Fruit fly (Drosophila melanogaster) whole organism, embryonic: ENCODE results near the gene CG12661.

Experiments used
- Ada2b ChIP-seq: fragments of 200-800 bp; sonication (Bioruptor generic); IDR thresholded peaks from 2 replicates; pipeline ENCODE4 v1.3.6; 2022; ENCODE audit warnings: missing biosample characterization, missing genetic modification characterization
- Asciz ChIP-seq: fragments of 200-800 bp; sonication (Bioruptor generic); optimal IDR thresholded peaks from 2 replicates; lab custom pipeline; 2017; ENCODE audit warnings: missing biosample characterization, mild to moderate bottlenecking, missing genetic modification characterization, missing genetic modification reagents
- Bgb ChIP-seq: fragments of 200-800 bp; sonication (Bioruptor generic); IDR thresholded peaks from 2 replicates; pipeline ENCODE4 v1.3.6; 2022; ENCODE audit warnings: missing biosample characterization, missing genetic modification characterization; ENCODE audit not compliant: partially characterized antibody
- Blimp-1 ChIP-seq: fragments of 200-800 bp; sonication (Bioruptor generic); optimal IDR thresholded peaks from 3 replicates; lab custom pipeline; 2018; ENCODE audit warnings: missing biosample characterization, missing genetic modification characterization, mild to moderate bottlenecking, moderate library complexity, missing genetic modification reagents
- CG10209 ChIP-seq: fragments of 200-800 bp; sonication (Bioruptor generic); optimal IDR thresholded peaks from 3 replicates; lab custom pipeline; 2017; ENCODE audit warnings: missing biosample characterization, mild to moderate bottlenecking, missing genetic modification characterization, missing genetic modification reagents
- CG10267 ChIP-seq: fragments of 200-800 bp; sonication (Bioruptor generic); optimal IDR thresholded peaks from 2 replicates; lab custom pipeline; 2018; ENCODE audit warnings: missing biosample characterization, mild to moderate bottlenecking, missing genetic modification characterization, moderate library complexity
- CG11398 ChIP-seq: fragments of 200-800 bp; sonication (Bioruptor generic); optimal IDR thresholded peaks from 2 replicates; lab custom pipeline; 2016; ENCODE audit warnings: missing biosample characterization, missing genetic modification characterization
- CG13123 ChIP-seq: fragments of 200-800 bp; sonication (Bioruptor generic); optimal IDR thresholded peaks from 2 replicates; lab custom pipeline; 2016; ENCODE audit warnings: missing biosample characterization, missing genetic modification characterization
- CG13424 ChIP-seq: fragments of 200-800 bp; sonication (Bioruptor generic); optimal IDR thresholded peaks from 2 replicates; lab custom pipeline; 2019; ENCODE audit warnings: missing biosample characterization, mild to moderate bottlenecking, missing genetic modification characterization, moderate library complexity
- CG15514 ChIP-seq: fragments of 200-800 bp; sonication (Bioruptor generic); optimal IDR thresholded peaks from 3 replicates; lab custom pipeline; 2017; ENCODE audit warnings: missing biosample characterization, missing genetic modification characterization, mild to moderate bottlenecking, moderate library complexity, missing genetic modification reagents
- CG17385 ChIP-seq: fragments of 200-800 bp; sonication (Bioruptor generic); optimal IDR thresholded peaks from 3 replicates; lab custom pipeline; 2018; ENCODE audit warnings: missing biosample characterization, mild to moderate bottlenecking, missing genetic modification characterization
- CG18476 ChIP-seq: fragments of 200-800 bp; sonication (Bioruptor generic); optimal IDR thresholded peaks from 2 replicates; lab custom pipeline; 2016; ENCODE audit warnings: missing biosample characterization, mild to moderate bottlenecking, missing genetic modification characterization
- CG2129 ChIP-seq: fragments of 200-800 bp; sonication (Bioruptor generic); IDR thresholded peaks from 2 replicates; pipeline ENCODE4 v1.3.6; 2022; ENCODE audit warnings: missing biosample characterization, missing genetic modification characterization; ENCODE audit not compliant: partially characterized antibody
- CG2875 ChIP-seq: fragments of 200-800 bp; sonication (Bioruptor generic); optimal IDR thresholded peaks from 2 replicates; lab custom pipeline; 2017; ENCODE audit warnings: missing biosample characterization, mild to moderate bottlenecking, missing genetic modification characterization, missing genetic modification reagents
- CG31224 ChIP-seq: fragments of 200-800 bp; sonication (Bioruptor generic); IDR thresholded peaks from 2 replicates; pipeline ENCODE4 v1.3.6; 2022; ENCODE audit warnings: missing biosample characterization, missing genetic modification characterization
- CG32767 ChIP-seq: fragments of 200-800 bp; sonication (Bioruptor generic); IDR thresholded peaks from 2 replicates; pipeline ENCODE4 v1.3.6; 2022; ENCODE audit warnings: missing biosample characterization, missing genetic modification characterization
- CG33557 ChIP-seq: fragments of 200-800 bp; sonication (Bioruptor generic); optimal IDR thresholded peaks from 2 replicates; lab custom pipeline; 2019; ENCODE audit warnings: missing biosample characterization, mild to moderate bottlenecking, missing genetic modification characterization, moderate library complexity
- CG34422 ChIP-seq: fragments of 200-800 bp; sonication (Bioruptor generic); IDR thresholded peaks from 3 replicates; pipeline ENCODE4 v1.3.6; 2022; ENCODE audit warnings: missing biosample characterization, missing genetic modification characterization
- CG8359 ChIP-seq: fragments of 200-800 bp; sonication (Bioruptor generic); optimal IDR thresholded peaks from 2 replicates; lab custom pipeline; 2017; ENCODE audit warnings: missing biosample characterization, mild to moderate bottlenecking, missing genetic modification characterization, borderline replicate concordance
- CG9817 ChIP-seq: fragments of 200-800 bp; sonication (Bioruptor generic); optimal IDR thresholded peaks from 2 replicates; lab custom pipeline; 2018; ENCODE audit warnings: missing biosample characterization, mild to moderate bottlenecking, missing genetic modification characterization, moderate library complexity
- D ChIP-seq, 2 experiments: fragments of 200-800 bp in 1 of 2; fragments of >200 bp in 1 of 2; sonication (Bioruptor generic) in 1 of 2; optimal IDR thresholded peaks; 2 replicates in 1 of 2; 3 replicates in 1 of 2; lab custom pipeline; 2017; ENCODE audit warnings: mild to moderate bottlenecking in 1 of 2, missing biosample characterization in 1 of 2, missing genetic modification characterization in 1 of 2, missing genetic modification reagents in 1 of 2
- Dbx ChIP-seq: fragments of 200-800 bp; sonication (Bioruptor generic); IDR thresholded peaks from 3 replicates; pipeline ENCODE4 v1.3.6; 2022; ENCODE audit warnings: missing biosample characterization, missing genetic modification characterization
- Dp ChIP-seq: fragments of 200-800 bp; sonication (Bioruptor generic); optimal IDR thresholded peaks from 2 replicates; lab custom pipeline; 2018; ENCODE audit warnings: missing biosample characterization, mild to moderate bottlenecking, missing genetic modification characterization, moderate library complexity
- Fer3 ChIP-seq: fragments of 200-800 bp; sonication (Bioruptor generic); optimal IDR thresholded peaks from 2 replicates; lab custom pipeline; 2018; ENCODE audit warnings: missing biosample characterization, mild to moderate bottlenecking, missing genetic modification characterization, moderate library complexity
- HLH54F ChIP-seq: fragments of 200-800 bp; sonication (Bioruptor generic); optimal IDR thresholded peaks from 3 replicates; lab custom pipeline; 2016; ENCODE audit warnings: missing biosample characterization, missing genetic modification characterization
- HmgZ ChIP-seq: fragments of 200-800 bp; sonication (Bioruptor generic); optimal IDR thresholded peaks from 2 replicates; lab custom pipeline; 2018; ENCODE audit warnings: missing biosample characterization, mild to moderate bottlenecking, missing genetic modification characterization
- Hr51 ChIP-seq, 2 experiments: fragments of 200-800 bp; sonication (Bioruptor generic); optimal IDR thresholded peaks; 2 replicates in 1 of 2; 3 replicates in 1 of 2; lab custom pipeline; 2016 to 2018; ENCODE audit warnings: missing biosample characterization in 2 of 2, missing genetic modification characterization in 2 of 2, mild to moderate bottlenecking in 1 of 2, moderate library complexity in 1 of 2
- MBD-R2 ChIP-seq: fragments of 200-800 bp; sonication (Bioruptor generic); IDR thresholded peaks from 2 replicates; pipeline ENCODE4 v1.3.6; 2022; ENCODE audit warnings: missing biosample characterization, missing genetic modification characterization
- NC2β ChIP-seq: fragments of 200-800 bp; sonication (Bioruptor generic); optimal IDR thresholded peaks from 2 replicates; lab custom pipeline; 2016; ENCODE audit warnings: missing biosample characterization, missing genetic modification characterization
- ab ChIP-seq: fragments of 200-800 bp; sonication (Bioruptor generic); optimal IDR thresholded peaks from 2 replicates; lab custom pipeline; 2016; ENCODE audit warnings: missing biosample characterization, missing genetic modification characterization
- abd-A ChIP-seq: fragments of 200-800 bp; sonication (Bioruptor generic); optimal IDR thresholded peaks from 3 replicates; lab custom pipeline; 2019; ENCODE audit warnings: missing biosample characterization, mild to moderate bottlenecking, missing genetic modification characterization, moderate library complexity
- chn ChIP-seq: fragments of 200-800 bp; sonication (Bioruptor generic); optimal IDR thresholded peaks from 2 replicates; lab custom pipeline; 2016; ENCODE audit warnings: missing biosample characterization, missing genetic modification characterization
- corto ChIP-seq: fragments of 200-800 bp; sonication (Bioruptor generic); optimal IDR thresholded peaks from 2 replicates; lab custom pipeline; 2016; ENCODE audit warnings: missing biosample characterization, mild to moderate bottlenecking, missing genetic modification characterization, moderate library complexity
- dmrt11E ChIP-seq: fragments of 200-800 bp; sonication (Bioruptor generic); optimal IDR thresholded peaks from 3 replicates; lab custom pipeline; 2018; ENCODE audit warnings: missing biosample characterization, mild to moderate bottlenecking, missing genetic modification characterization, moderate library complexity
- ems ChIP-seq: fragments of 200-800 bp; sonication (Bioruptor generic); optimal IDR thresholded peaks from 3 replicates; lab custom pipeline; 2016; ENCODE audit warnings: missing biosample characterization, missing genetic modification characterization
- eve ChIP-seq, 2 experiments: fragments of >200 bp; optimal IDR thresholded peaks; 2 replicates each; lab custom pipeline; 2017; ENCODE audit warnings: missing biosample characterization in 2 of 2, missing genetic modification characterization in 2 of 2
- fd96Cb ChIP-seq: fragments of 200-800 bp; sonication (Bioruptor generic); optimal IDR thresholded peaks from 2 replicates; lab custom pipeline; 2018; ENCODE audit warnings: missing biosample characterization, mild to moderate bottlenecking, missing genetic modification characterization, moderate library complexity
- grn ChIP-seq: fragments of 200-800 bp; sonication (Bioruptor generic); optimal IDR thresholded peaks from 3 replicates; lab custom pipeline; 2017; ENCODE audit warnings: missing biosample characterization, missing genetic modification characterization
- hth ChIP-seq: fragments of >200 bp; optimal IDR thresholded peaks from 2 replicates; lab custom pipeline; 2017; ENCODE audit warnings: inconsistent platforms
- jing ChIP-seq: fragments of 200-800 bp; sonication (Bioruptor generic); optimal IDR thresholded peaks from 2 replicates; lab custom pipeline; 2018; ENCODE audit warnings: missing biosample characterization, mild to moderate bottlenecking, missing genetic modification characterization
- odd ChIP-seq: fragments of 200-800 bp; sonication (Bioruptor generic); optimal IDR thresholded peaks from 2 replicates; lab custom pipeline; 2017; ENCODE audit warnings: missing biosample characterization, mild to moderate bottlenecking, missing genetic modification characterization
- org-1 ChIP-seq: fragments of 200-800 bp; sonication (Bioruptor generic); optimal IDR thresholded peaks from 2 replicates; lab custom pipeline; 2017; ENCODE audit warnings: missing biosample characterization, missing genetic modification characterization
- pum ChIP-seq: fragments of 200-800 bp; sonication (Bioruptor generic); optimal IDR thresholded peaks from 2 replicates; lab custom pipeline; 2016; ENCODE audit warnings: missing biosample characterization, missing genetic modification characterization
- salm ChIP-seq: fragments of 200-800 bp; sonication (Bioruptor generic); optimal IDR thresholded peaks from 2 replicates; lab custom pipeline; 2018; ENCODE audit warnings: missing biosample characterization, mild to moderate bottlenecking, missing genetic modification characterization
- scrt ChIP-seq: fragments of 200-800 bp; sonication (Bioruptor generic); optimal IDR thresholded peaks from 2 replicates; lab custom pipeline; 2018; ENCODE audit warnings: missing biosample characterization, mild to moderate bottlenecking, missing genetic modification characterization, moderate library complexity
- ssp ChIP-seq: fragments of 200-800 bp; sonication (Bioruptor generic); IDR thresholded peaks from 2 replicates; pipeline ENCODE4 v1.3.6; 2022; ENCODE audit warnings: missing biosample characterization, missing genetic modification characterization
- tx ChIP-seq: fragments of 200-800 bp; sonication (Bioruptor generic); optimal IDR thresholded peaks from 2 replicates; lab custom pipeline; 2016; ENCODE audit warnings: missing biosample characterization, missing genetic modification characterization
- zen2 ChIP-seq: fragments of 200-800 bp; sonication (Bioruptor generic); IDR thresholded peaks from 3 replicates; pipeline ENCODE4 v1.3.6; 2022; ENCODE audit warnings: missing biosample characterization, missing genetic modification characterization; ENCODE audit not compliant: partially characterized antibody

CG12661 gene

dm6 chrX:8892445-8893009, 31.0 kb downstream of the CG12661 start (continued):
- TF ChIP-seq CG9817 (tag; lab: Kevin White, UChicago) (peak; percentile 49), odd (GFP tag; lab: Kevin White, UChicago) (peak; percentile 17), ems (peak; percentile 43), CG13123 (no peak), ab (GFP tag; lab: Kevin White, UChicago) (no peak), HLH54F (peak; percentile 40), CG34422 (GFP tag; lab: Robert Waterston, UW) (peak; percentile 71), abd-A (no peak), salm (tag; lab: Kevin White, UChicago) (no peak), CG15514 (GFP tag; lab: Kevin White, UChicago) (peak; percentile 63), zen2 (GFP tag; lab: Robert Waterston, UW) (no peak), CG18476 (GFP tag; lab: Kevin White, UChicago) (peak; percentile 35), grn (no peak), org-1 (GFP tag; lab: Kevin White, UChicago) (no peak), CG13424 (tag; lab: Kevin White, UChicago) (peak; percentile 51), CG31224 (GFP tag; lab: Robert Waterston, UW) (peak; percentile 45), CG8359 (GFP tag; lab: Kevin White, UChicago) (no peak), scrt (GFP tag; lab: Kevin White, UChicago) (peak; percentile 43), Fer3 (tag; lab: Kevin White, UChicago) (peak; percentile 63), corto (GFP tag; lab: Kevin White, UChicago) (no peak), Asciz (peak; percentile 26), Dbx (peak; percentile 78; the same call in 2 of the 3 replicates), CG17385 (peak; percentile 54), jing (GFP tag; lab: Kevin White, UChicago) (peak; percentile 1), CG32767 (0 out of 2 replicates have a peak, but pooled peaks have one; percentile 35), CG33557 (GFP tag; lab: Kevin White, UChicago) (no peak), CG10209 (GFP tag; lab: Kevin White, UChicago) (peak; percentile 47), dmrt11E (tag; lab: Kevin White, UChicago) (no peak), hth (lab: Kevin White, UChicago) (no peak), D (optimal IDR thresholded peaks at IDR 0.05; lab: Kevin White, UChicago) (no peak), D (GFP tag; optimal IDR thresholded peaks at IDR 0.05; lab: Kevin White, UChicago) (no peak), CG10267 (no peak), NC2β (GFP tag; lab: Kevin White, UChicago) (no peak), tx (GFP tag; lab: Kevin White, UChicago) (no peak), ssp (GFP tag; lab: Robert Waterston, UW) (peak; percentile 36), CG11398 (GFP tag; lab: Kevin White, UChicago) (no peak), HmgZ (no peak), fd96Cb (peak; percentile 14), CG2875 (GFP tag; lab: Kevin White, UChicago) (peak; percentile 3), CG2129 (no peak), Blimp-1 (GFP tag; lab: Kevin White, UChicago) (no peak), Hr51 (GFP tag; optimal IDR thresholded peaks at IDR 0.05; lab: Kevin White, UChicago) (peak in 1 of 2 experiments; percentile 67), eve (GFP tag; optimal IDR thresholded peaks at IDR 0.05; lab: Kevin White, UChicago) (peak in 1 of 2 experiments; percentile 39), Ada2b (GFP tag; lab: Robert Waterston, UW) (peak; percentile 53), Bgb (no peak), MBD-R2 (GFP tag; lab: Robert Waterston, UW) (peak; percentile 27; the same call in 1 of the 2 replicates), chn (GFP tag; lab: Kevin White, UChicago) (peak; percentile 10), Dp (GFP tag; lab: Kevin White, UChicago) (no peak), pum (peak; percentile 24)
